Worm (Caenorhabditis elegans): ENCODE measurements around the gene bgal-2.

bgal-2 gene

ce11 chrX:6750145-6750544 lies 34.1 kb upstream of the bgal-2 start (continued):
- TF ChIP-seq unc-98 (GFP tag; IDR thresholded peaks at IDR 0.05): no peak
- TF ChIP-seq xbp-1 (tag; optimal IDR thresholded peaks at IDR 0.05): peak; percentile 85
- TF ChIP-seq efl-1 (optimal IDR thresholded peaks at IDR 0.05): peak; percentile 45 to 47
- TF ChIP-seq efl-1 (GFP tag; optimal IDR thresholded peaks at IDR 0.05 in 1 of 2): peak; percentile 14 to 86
- peak; percentile 89 for TF ChIP-seq irx-1 (tag; optimal IDR thresholded peaks at IDR 0.05)
- peak; percentile 40 to 65 (median 57) for TF ChIP-seq ceh-82 (tag; optimal IDR thresholded peaks at IDR 0.05)
- TF ChIP-seq vab-15 (tag; optimal IDR thresholded peaks at IDR 0.05): no peak
- TF ChIP-seq ama-1 (optimal IDR thresholded peaks at IDR 0.05): peak; percentile 47
- TF ChIP-seq pqm-1 (tag; optimal IDR thresholded peaks at IDR 0.05): no peak
- no peak for TF ChIP-seq zag-1 (tag; optimal IDR thresholded peaks at IDR 0.05)
- no peak for TF ChIP-seq nhr-12 (tag; optimal IDR thresholded peaks at IDR 0.05)
- TF ChIP-seq egl-27 (tag; optimal IDR thresholded peaks at IDR 0.05): peak; percentile 91 to 92
- TF ChIP-seq fkh-4 (tag; optimal IDR thresholded peaks at IDR 0.05; ENCODE audit: borderline replicate concordance): no peak
- peak; percentile 69 for TF ChIP-seq sox-4 (tag; optimal IDR thresholded peaks at IDR 0.05)
- peak; percentile 75 for TF ChIP-seq fos-1 (tag; optimal IDR thresholded peaks at IDR 0.05)
- TF ChIP-seq grh-1 (GFP tag; IDR thresholded peaks at IDR 0.05): peak; percentile 85
- TF ChIP-seq mdl-1 (tag; optimal IDR thresholded peaks at IDR 0.05): peak in 1 of 2 experiments; percentile 99
- TF ChIP-seq pax-3 (tag; optimal IDR thresholded peaks at IDR 0.05): no peak
- peak; percentile 87 for TF ChIP-seq zip-4 (GFP tag; optimal IDR thresholded peaks at IDR 0.05)
- peak; percentile 93 for TF ChIP-seq nhr-77 (tag; optimal IDR thresholded peaks at IDR 0.05)
- TF ChIP-seq lin-13 (GFP tag; optimal IDR thresholded peaks at IDR 0.05): peak; percentile 62
- TF ChIP-seq nhr-28 (tag; optimal IDR thresholded peaks at IDR 0.05): peak; percentile 20
- TF ChIP-seq C04F5.9 (tag; optimal IDR thresholded peaks at IDR 0.05): no peak
- peak; percentile 41 to 86 for TF ChIP-seq lin-35 (GFP tag; optimal IDR thresholded peaks at IDR 0.05)
- TF ChIP-seq nhr-237 (tag; optimal IDR thresholded peaks at IDR 0.05): peak; percentile 51
- TF ChIP-seq ceh-8 (GFP tag; optimal IDR thresholded peaks at IDR 0.05): peak; percentile 42
- TF ChIP-seq mef-2 (tag; optimal IDR thresholded peaks at IDR 0.05): peak; percentile 26
- peak; percentile 90 for TF ChIP-seq swsn-7 (tag; optimal IDR thresholded peaks at IDR 0.05)
- peak; percentile 93 for TF ChIP-seq elt-2 (tag; optimal IDR thresholded peaks at IDR 0.05)
- TF ChIP-seq unc-130 (tag; optimal IDR thresholded peaks at IDR 0.05): peak; percentile 69
- peak in 4 of 6 experiments; percentile 36 to 93 (median 76) for TF ChIP-seq elt-3 (tag; optimal IDR thresholded peaks at IDR 0.05)
- peak; percentile 98 for TF ChIP-seq nhr-20 (tag; optimal IDR thresholded peaks at IDR 0.05)
- TF ChIP-seq nhr-11 (tag; optimal IDR thresholded peaks at IDR 0.05): peak; percentile 14
- TF ChIP-seq F16B12.6 (tag; optimal IDR thresholded peaks at IDR 0.05): no peak
- no peak for TF ChIP-seq sptf-1 (tag; optimal IDR thresholded peaks at IDR 0.05)
- TF ChIP-seq unc-86 (tag; optimal IDR thresholded peaks at IDR 0.05): peak; percentile 6
- peak; percentile 86 for TF ChIP-seq rnt-1 (tag; optimal IDR thresholded peaks at IDR 0.05)
- peak; percentile 91 for TF ChIP-seq blmp-1 (tag; optimal IDR thresholded peaks at IDR 0.05)
- TF ChIP-seq lsy-2 (tag; optimal IDR thresholded peaks at IDR 0.05): peak; percentile 66 to 88
- peak; percentile 72 for TF ChIP-seq ztf-4 (tag; optimal IDR thresholded peaks at IDR 0.05)
- TF ChIP-seq lin-15B (tag; optimal IDR thresholded peaks at IDR 0.05): no peak
- no peak for TF ChIP-seq C34B4.2 (tag; optimal IDR thresholded peaks at IDR 0.05)
- TF ChIP-seq skn-1 (tag; optimal IDR thresholded peaks at IDR 0.05): peak; percentile 80

- no peak for TF ChIP-seq skn-1 (tag; optimal IDR thresholded peaks at IDR 0.05)
- no peak for TF ChIP-seq ceh-8 (GFP tag; optimal IDR thresholded peaks at IDR 0.05)
- no peak for TF ChIP-seq alr-1 (tag; optimal IDR thresholded peaks at IDR 0.05; ENCODE audit: borderline replicate concordance)
- TF ChIP-seq isw-1 (GFP tag; IDR thresholded peaks at IDR 0.05): no peak
- TF ChIP-seq blmp-1 (tag; optimal IDR thresholded peaks at IDR 0.05): no peak
- no peak for TF ChIP-seq C34B4.2 (tag; optimal IDR thresholded peaks at IDR 0.05)
- TF ChIP-seq ceh-90 (tag; optimal IDR thresholded peaks at IDR 0.05): no peak
- no peak for TF ChIP-seq nhr-28 (tag; optimal IDR thresholded peaks at IDR 0.05)
- TF ChIP-seq efl-3 (GFP tag; optimal IDR thresholded peaks at IDR 0.05): no peak
- TF ChIP-seq nhr-237 (tag; optimal IDR thresholded peaks at IDR 0.05): no peak
- no peak for TF ChIP-seq nhr-84 (tag; optimal IDR thresholded peaks at IDR 0.05)
- TF ChIP-seq nhr-90 (tag; optimal IDR thresholded peaks at IDR 0.05; ENCODE audit: poor library complexity): no peak
- no peak for TF ChIP-seq mef-2 (tag; optimal IDR thresholded peaks at IDR 0.05)
Measured at ce11 chrX:6761211-6761610, 23.0 kb upstream of the bgal-2 start.

Measured in whole organism, L1 larva.